Fruit fly (Drosophila melanogaster) whole organism, wandering third instar larva: ENCODE results near the gene sbr.

Source experiments
- Abd-B ChIP-seq: fragments of >200 bp; optimal IDR thresholded peaks from 2 replicates; lab custom pipeline; 2017; ENCODE audit warnings: missing biosample characterization, missing genetic modification characterization
- CG32264 ChIP-seq: fragments of 200-800 bp; sonication (Bioruptor generic); optimal IDR thresholded peaks from 2 replicates; lab custom pipeline; 2016; ENCODE audit warnings: missing biosample characterization, missing genetic modification characterization
- CG9705 ChIP-seq: fragments of 200-800 bp; sonication (Bioruptor generic); optimal IDR thresholded peaks from 2 replicates; lab custom pipeline; 2018; ENCODE audit warnings: missing biosample characterization, mild to moderate bottlenecking, missing genetic modification characterization
- CrebA ChIP-seq: fragments of 200-800 bp; sonication (Bioruptor generic); optimal IDR thresholded peaks from 2 replicates; lab custom pipeline; 2016; ENCODE audit warnings: missing biosample characterization, mild to moderate bottlenecking, missing genetic modification characterization, borderline replicate concordance
- Dfd ChIP-seq: fragments of >200 bp; optimal IDR thresholded peaks from 2 replicates; lab custom pipeline; 2017; ENCODE audit warnings: missing biosample characterization, missing genetic modification characterization
- Dif ChIP-seq: fragments of 200-275, 200-300 bp; sonication (Bioruptor generic); optimal IDR thresholded peaks from 2 replicates; lab custom pipeline; 2018; ENCODE audit warnings: missing biosample characterization, missing genetic modification characterization; ENCODE audit not compliant: partially characterized antibody
- GATAd ChIP-seq: sonication (Bioruptor generic); optimal IDR thresholded peaks from 2 replicates; lab custom pipeline; 2016; ENCODE audit warnings: missing biosample characterization, missing genetic modification characterization
- HLH106 ChIP-seq: fragments of 200-800 bp; optimal IDR thresholded peaks from 3 replicates; lab custom pipeline; 2019; ENCODE audit warnings: missing biosample characterization, mild to moderate bottlenecking, missing genetic modification characterization, moderate library complexity
- Hnf4 ChIP-seq: fragments of 200-800 bp; sonication (Bioruptor generic); optimal IDR thresholded peaks from 2 replicates; lab custom pipeline; 2016; ENCODE audit warnings: missing biosample characterization, mild to moderate bottlenecking, missing genetic modification characterization
- Hr78 ChIP-seq: fragments of >200 bp; optimal IDR thresholded peaks from 2 replicates; lab custom pipeline; 2017; ENCODE audit warnings: missing biosample characterization, missing genetic modification characterization
- Hr83 ChIP-seq: fragments of 200-300 bp; sonication (Bioruptor generic); optimal IDR thresholded peaks from 2 replicates; lab custom pipeline; 2016; ENCODE audit warnings: missing biosample characterization, mild to moderate bottlenecking, missing genetic modification characterization, moderate library complexity; ENCODE audit not compliant: poor library complexity, severe bottlenecking
- Jra ChIP-seq: sonication (Bioruptor generic); optimal IDR thresholded peaks from 2 replicates; lab custom pipeline; 2016; ENCODE audit warnings: missing biosample characterization, missing genetic modification characterization
- Mio ChIP-seq: sonication (Bioruptor generic); optimal IDR thresholded peaks from 2 replicates; lab custom pipeline; 2016; ENCODE audit warnings: missing biosample characterization, missing genetic modification characterization
- Myc ChIP-seq: fragments of >200 bp; optimal IDR thresholded peaks from 2 replicates; lab custom pipeline; 2017
- N ChIP-seq: fragments of >200 bp; optimal IDR thresholded peaks from 2 replicates; lab custom pipeline; 2018; ENCODE audit warnings: missing biosample characterization, missing external identifiers, missing genetic modification characterization
- OdsH ChIP-seq: fragments of 200-800 bp; sonication (Bioruptor generic); optimal IDR thresholded peaks from 2 replicates; lab custom pipeline; 2016; ENCODE audit warnings: missing biosample characterization, mild to moderate bottlenecking, missing genetic modification characterization
- Rel ChIP-seq, 2 experiments: fragments of 200-800 bp; sonication (Bioruptor generic) in 1 of 2; optimal IDR thresholded peaks; 2 replicates in 1 of 2; 3 replicates in 1 of 2; lab custom pipeline; 2016 to 2019; ENCODE audit warnings: mild to moderate bottlenecking in 2 of 2, missing biosample characterization in 2 of 2, missing genetic modification characterization in 2 of 2, moderate library complexity in 1 of 2
- Sp1 ChIP-seq: fragments of 200-800 bp; sonication (Bioruptor generic); optimal IDR thresholded peaks from 3 replicates; lab custom pipeline; 2019; ENCODE audit warnings: missing biosample characterization, mild to moderate bottlenecking, missing genetic modification characterization, moderate library complexity
- Vsx2 ChIP-seq: fragments of 200-300, 225-300 bp; sonication (Bioruptor generic); optimal IDR thresholded peaks from 2 replicates; lab custom pipeline; 2018; ENCODE audit warnings: missing biosample characterization, missing genetic modification characterization; ENCODE audit not compliant: partially characterized antibody
- br ChIP-seq: fragments of 200-800 bp; sonication (Bioruptor generic); optimal IDR thresholded peaks from 2 replicates; lab custom pipeline; 2016; ENCODE audit warnings: missing biosample characterization, missing genetic modification characterization
- brk ChIP-seq: fragments of 200-800 bp; sonication (Bioruptor generic); optimal IDR thresholded peaks from 2 replicates; lab custom pipeline; 2016; ENCODE audit warnings: missing biosample characterization, mild to moderate bottlenecking, missing genetic modification characterization
- dl ChIP-seq, 2 experiments: fragments of 175-275, 200-275 bp in 1 of 2; fragments of 200-275 bp in 1 of 2; sonication (Bioruptor generic); optimal IDR thresholded peaks; lab custom pipeline; 2018; ENCODE audit warnings: mild to moderate bottlenecking in 2 of 2, missing biosample characterization in 2 of 2, missing genetic modification characterization in 2 of 2, moderate library complexity in 2 of 2; ENCODE audit not compliant: partially characterized antibody in 2 of 2, insufficient read depth in 1 of 2
- dmrt93B ChIP-seq: fragments of 200-800 bp; sonication (Bioruptor generic); optimal IDR thresholded peaks from 2 replicates; lab custom pipeline; 2018; ENCODE audit warnings: missing biosample characterization, mild to moderate bottlenecking, missing genetic modification characterization
- dsf ChIP-seq: sonication (Bioruptor generic); optimal IDR thresholded peaks from 2 replicates; lab custom pipeline; 2016; ENCODE audit warnings: missing biosample characterization, missing genetic modification characterization, borderline replicate concordance
- ey ChIP-seq: fragments of 200-800 bp; sonication (Bioruptor generic); optimal IDR thresholded peaks from 2 replicates; lab custom pipeline; 2016; ENCODE audit warnings: missing biosample characterization, missing genetic modification characterization
- foxo ChIP-seq, 2 experiments: fragments of 200-800 bp; sonication (Bioruptor generic); optimal IDR thresholded peaks; 2 replicates in 1 of 2; 3 replicates in 1 of 2; lab custom pipeline; 2016 to 2017; ENCODE audit warnings: missing biosample characterization in 2 of 2, missing genetic modification characterization in 2 of 2
- fru ChIP-seq: fragments of 200-800 bp; sonication (Bioruptor generic); optimal IDR thresholded peaks from 3 replicates; lab custom pipeline; 2016; ENCODE audit warnings: missing biosample characterization, mild to moderate bottlenecking, missing genetic modification characterization
- h ChIP-seq: fragments of 200-800 bp; sonication (Bioruptor generic); optimal IDR thresholded peaks from 3 replicates; lab custom pipeline; 2016; ENCODE audit warnings: missing biosample characterization, mild to moderate bottlenecking, missing genetic modification characterization
- jim ChIP-seq: fragments of 175-275, 200-325 bp; sonication (Bioruptor generic); optimal IDR thresholded peaks from 2 replicates; lab custom pipeline; 2016; ENCODE audit warnings: missing biosample characterization, mild to moderate bottlenecking, missing genetic modification characterization
- lola ChIP-seq: fragments of >200 bp; optimal IDR thresholded peaks from 2 replicates; lab custom pipeline; 2017; ENCODE audit warnings: missing biosample characterization, missing genetic modification characterization
- pan ChIP-seq: fragments of >200 bp; optimal IDR thresholded peaks from 2 replicates; lab custom pipeline; 2017
- psq ChIP-seq: fragments of 200-800 bp; sonication (Bioruptor generic); optimal IDR thresholded peaks from 3 replicates; lab custom pipeline; 2017; ENCODE audit warnings: missing biosample characterization, mild to moderate bottlenecking, missing genetic modification characterization, moderate library complexity
- rgr ChIP-seq: fragments of 200-800 bp; sonication (Bioruptor generic); optimal IDR thresholded peaks from 3 replicates; lab custom pipeline; 2016; ENCODE audit warnings: missing biosample characterization, mild to moderate bottlenecking, missing genetic modification characterization
- sage ChIP-seq: fragments of 200-800 bp; sonication (Bioruptor generic); optimal IDR thresholded peaks from 2 replicates; lab custom pipeline; 2016; ENCODE audit warnings: missing biosample characterization, mild to moderate bottlenecking, missing genetic modification characterization
- sv ChIP-seq: fragments of 200-800 bp; sonication (Bioruptor generic); optimal IDR thresholded peaks from 3 replicates; lab custom pipeline; 2016; ENCODE audit warnings: missing biosample characterization, missing genetic modification characterization
- tai ChIP-seq: sonication (Bioruptor generic); optimal IDR thresholded peaks from 2 replicates; lab custom pipeline; 2016; ENCODE audit warnings: missing biosample characterization, missing genetic modification characterization
- usp ChIP-seq: fragments of >200 bp; optimal IDR thresholded peaks from 2 replicates; lab custom pipeline; 2017; ENCODE audit warnings: missing biosample characterization, missing genetic modification characterization
- woc ChIP-seq: sonication (Bioruptor generic); optimal IDR thresholded peaks from 2 replicates; lab custom pipeline; 2016; ENCODE audit warnings: missing biosample characterization, mild to moderate bottlenecking, missing genetic modification characterization

sbr gene

dm6 chrX:10846972-10847435 is at the start of gene sbr:
sbr (minus strand) TSS chrX:10847092.
- TF ChIP-seq CrebA (GFP tag; lab: Kevin White, UChicago) (no peak), Sp1 (GFP tag; lab: Kevin White, UChicago) (peak; percentile 18), CG9705 (GFP tag; lab: Kevin White, UChicago) (no peak), ey (GFP tag; lab: Kevin White, UChicago) (peak; percentile 11), sage (GFP tag; lab: Kevin White, UChicago) (no peak), OdsH (GFP tag; lab: Kevin White, UChicago) (no peak), brk (GFP tag; lab: Kevin White, UChicago) (no peak), Hr78 (GFP tag; lab: Kevin White, UChicago) (no peak), GATAd (no peak), usp (GFP tag; lab: Kevin White, UChicago) (no peak), dsf (GFP tag; lab: Kevin White, UChicago) (no peak), N (GFP tag; lab: Kevin White, UChicago) (no peak), Dif (GFP tag; lab: Kevin White, UChicago) (no peak), Hr83 (no peak), Mio (GFP tag; lab: Kevin White, UChicago) (no peak), woc (GFP tag; lab: Kevin White, UChicago) (peak; percentile 71), Abd-B (GFP tag; lab: Kevin White, UChicago) (no peak), foxo (GFP tag; optimal IDR thresholded peaks at IDR 0.05; lab: Kevin White, UChicago) (peak in 1 of 2 experiments; percentile 31), CG32264 (no peak), Rel (GFP tag; optimal IDR thresholded peaks at IDR 0.05; lab: Kevin White, UChicago) (no peak), Rel (tag; optimal IDR thresholded peaks at IDR 0.05; lab: Kevin White, UChicago) (no peak), Hnf4 (GFP tag; lab: Kevin White, UChicago) (no peak), Jra (no peak), Myc (lab: Kevin White, UChicago) (peak; percentile 76), Dfd (GFP tag; lab: Kevin White, UChicago) (no peak), HLH106 (tag; lab: Kevin White, UChicago) (peak; percentile 57), rgr (peak; percentile 51), jim (no peak), h (peak; percentile 53), Vsx2 (GFP tag; lab: Kevin White, UChicago) (no peak), psq (peak; percentile 8), fru (GFP tag; lab: Kevin White, UChicago) (peak; percentile 28), br (GFP tag; lab: Kevin White, UChicago) (no peak), tai (no peak), dl (GFP tag; optimal IDR thresholded peaks at IDR 0.05; lab: Kevin White, UChicago; ENCODE audit: insufficient read depth in 1 of 2, partially characterized antibody in 2 of 2) (no peak), pan (lab: Kevin White, UChicago) (no peak), dmrt93B (GFP tag; lab: Kevin White, UChicago) (no peak), lola (GFP tag; lab: Kevin White, UChicago) (no peak), sv (GFP tag; lab: Kevin White, UChicago) (no peak)
- TF ChIP-seq, all 38 proteins: peak for 10

- no peak for TF ChIP-seq Hr83
- peak; percentile 20 for TF ChIP-seq fru (GFP tag; lab: Kevin White, UChicago)
- no peak for TF ChIP-seq dmrt93B (GFP tag; lab: Kevin White, UChicago)
- TF ChIP-seq rgr: peak; percentile 20
- TF ChIP-seq CG32264: no peak
- TF ChIP-seq sage (GFP tag; lab: Kevin White, UChicago): no peak
- TF ChIP-seq br (GFP tag; lab: Kevin White, UChicago): peak; percentile 14
- TF ChIP-seq ey (GFP tag; lab: Kevin White, UChicago): peak; percentile 24
- no peak for TF ChIP-seq Rel (GFP tag; optimal IDR thresholded peaks at IDR 0.05; lab: Kevin White, UChicago)
- peak; percentile 3 for TF ChIP-seq Rel (tag; optimal IDR thresholded peaks at IDR 0.05; lab: Kevin White, UChicago)
- no peak for TF ChIP-seq Dif (GFP tag; lab: Kevin White, UChicago)
Observed at dm6 chrX:10893208-10893607, 46.3 kb upstream of the sbr start.
